Fruit fly (Drosophila melanogaster) whole organism, embryonic: ENCODE data around the gene Ir76b.

ENCODE experiments used
- Adf1 ChIP-seq: fragments of 200-800 bp; sonication (Bioruptor generic); IDR thresholded peaks from 2 replicates; pipeline ENCODE4 v1.3.6; 2022; ENCODE audit warnings: missing biosample characterization, missing genetic modification characterization
- BEAF-32 ChIP-seq: fragments of 200-800 bp; sonication (Bioruptor generic); optimal IDR thresholded peaks from 3 replicates; lab custom pipeline; 2017; ENCODE audit warnings: missing biosample characterization, missing genetic modification characterization, mild to moderate bottlenecking, moderate library complexity, missing genetic modification reagents
- CG13287 ChIP-seq: fragments of 200-800 bp; sonication (Bioruptor generic); IDR thresholded peaks from 2 replicates; pipeline ENCODE4 v1.3.6; 2022; ENCODE audit warnings: missing biosample characterization, missing genetic modification characterization; ENCODE audit not compliant: partially characterized antibody
- CG3995 ChIP-seq: fragments of 200-800 bp; sonication (Bioruptor generic); optimal IDR thresholded peaks from 3 replicates; lab custom pipeline; 2016; ENCODE audit warnings: missing biosample characterization, missing genetic modification characterization
- CG4282 ChIP-seq: fragments of 200-800 bp; sonication (Bioruptor generic); optimal IDR thresholded peaks from 2 replicates; lab custom pipeline; 2016; ENCODE audit warnings: missing biosample characterization, missing genetic modification characterization
- CG7556 ChIP-seq: fragments of 200-800 bp; sonication (Bioruptor generic); optimal IDR thresholded peaks from 2 replicates; lab custom pipeline; 2017; ENCODE audit warnings: missing biosample characterization, mild to moderate bottlenecking, missing genetic modification characterization
- CG9437 ChIP-seq: fragments of 200-800 bp; sonication (Bioruptor generic); optimal IDR thresholded peaks from 2 replicates; lab custom pipeline; 2018; ENCODE audit warnings: missing biosample characterization, mild to moderate bottlenecking, missing genetic modification characterization
- CTCF ChIP-seq: fragments of 200-800 bp; sonication (Bioruptor generic); optimal IDR thresholded peaks from 2 replicates; lab custom pipeline; 2017; ENCODE audit warnings: missing biosample characterization, mild to moderate bottlenecking, missing genetic modification characterization, moderate library complexity
- CoRest ChIP-seq: fragments of 200-800 bp; sonication (Bioruptor generic); optimal IDR thresholded peaks from 3 replicates; lab custom pipeline; 2018; ENCODE audit warnings: missing biosample characterization, mild to moderate bottlenecking, missing genetic modification characterization, moderate library complexity
- Dip2 ChIP-seq: fragments of 200-800 bp; sonication (Bioruptor generic); IDR thresholded peaks from 2 replicates; pipeline ENCODE4 v1.3.6; 2022; ENCODE audit warnings: missing biosample characterization, missing genetic modification characterization
- H2.0 ChIP-seq: fragments of 200-800 bp; sonication (Bioruptor generic); IDR thresholded peaks from 2 replicates; pipeline ENCODE4 v1.3.6; 2022; ENCODE audit warnings: missing biosample characterization, missing genetic modification characterization
- Lhr ChIP-seq: fragments of 200-800 bp; sonication (Bioruptor generic); optimal IDR thresholded peaks from 3 replicates; lab custom pipeline; 2017; ENCODE audit warnings: mild to moderate bottlenecking, missing biosample characterization, missing genetic modification reagents, missing genetic modification characterization
- Med ChIP-seq: fragments of 200-800 bp; sonication (Bioruptor generic); peaks from one replicate; lab custom pipeline; 2016; ENCODE audit warnings: missing biosample characterization, missing genetic modification characterization, mild to moderate bottlenecking, inconsistent platforms, moderate library complexity
- Optix ChIP-seq: fragments of 200-800 bp; sonication (Bioruptor generic); IDR thresholded peaks from 3 replicates; pipeline ENCODE4 v1.3.6; 2022; ENCODE audit warnings: missing biosample characterization, missing genetic modification characterization
- Trl ChIP-seq, 3 experiments: fragments of >200 bp in 2 of 3; fragments of 200-800 bp in 1 of 3; sonication (Bioruptor generic) in 1 of 3; optimal IDR thresholded peaks; 2 replicates in 1 of 3; 3 replicates in 2 of 3; lab custom pipeline; 2016 to 2017; ENCODE audit warnings: missing biosample characterization in 1 of 3, missing genetic modification characterization in 1 of 3
- abd-A ChIP-seq: fragments of 200-800 bp; sonication (Bioruptor generic); optimal IDR thresholded peaks from 3 replicates; lab custom pipeline; 2019; ENCODE audit warnings: missing biosample characterization, mild to moderate bottlenecking, missing genetic modification characterization, moderate library complexity
- amos ChIP-seq: fragments of 200-800 bp; sonication (Bioruptor generic); IDR thresholded peaks from 2 replicates; pipeline ENCODE4 v1.3.6; 2022; ENCODE audit warnings: missing biosample characterization, missing genetic modification characterization; ENCODE audit not compliant: partially characterized antibody
- ara ChIP-seq: fragments of 200-800 bp; sonication (Bioruptor generic); IDR thresholded peaks from 2 replicates; pipeline ENCODE4 v1.3.6; 2022; ENCODE audit warnings: missing biosample characterization, missing genetic modification characterization
- cg ChIP-seq: fragments of 200-800 bp; sonication (Bioruptor generic); optimal IDR thresholded peaks from 3 replicates; lab custom pipeline; 2019; ENCODE audit warnings: missing biosample characterization, mild to moderate bottlenecking, missing genetic modification characterization, moderate library complexity
- chinmo ChIP-seq: fragments of 200-800 bp; sonication (Bioruptor generic); IDR thresholded peaks from 4 replicates; pipeline ENCODE4 v1.3.6; 2022; ENCODE audit warnings: missing biosample characterization, missing genetic modification characterization; ENCODE audit not compliant: partially characterized antibody
- en ChIP-seq: fragments of 200-800 bp; sonication (Bioruptor generic); optimal IDR thresholded peaks from 2 replicates; lab custom pipeline; 2016; ENCODE audit warnings: missing biosample characterization, missing genetic modification characterization
- fd102C ChIP-seq: fragments of 200-800 bp; sonication (Bioruptor generic); optimal IDR thresholded peaks from 2 replicates; lab custom pipeline; 2018; ENCODE audit warnings: missing biosample characterization, mild to moderate bottlenecking, missing genetic modification characterization, moderate library complexity
- gcm2 ChIP-seq: fragments of 200-800 bp; sonication (Bioruptor generic); optimal IDR thresholded peaks from 2 replicates; lab custom pipeline; 2016; ENCODE audit warnings: missing biosample characterization, missing genetic modification characterization
- gfzf ChIP-seq: fragments of 200-800 bp; sonication (Bioruptor generic); optimal IDR thresholded peaks from 2 replicates; lab custom pipeline; 2016; ENCODE audit warnings: missing biosample characterization, mild to moderate bottlenecking, missing genetic modification characterization, moderate library complexity
- hkb ChIP-seq, 2 experiments: fragments of 200-800 bp in 1 of 2; fragments of >200 bp in 1 of 2; sonication (Bioruptor generic) in 1 of 2; IDR thresholded peaks in 1 of 2; optimal IDR thresholded peaks in 1 of 2; 2 replicates each; pipeline versions ENCODE4 v1.3.6 to Lab custom; 2017 to 2022; ENCODE audit warnings: missing biosample characterization in 1 of 2, missing genetic modification characterization in 1 of 2
- knrl ChIP-seq: fragments of 200-800 bp; sonication (Bioruptor generic); IDR thresholded peaks from 3 replicates; pipeline ENCODE4 v1.3.6; 2022; ENCODE audit warnings: missing biosample characterization, missing genetic modification characterization; ENCODE audit not compliant: partially characterized antibody
- nerfin-1 ChIP-seq: fragments of 200-800 bp; sonication (Bioruptor generic); optimal IDR thresholded peaks from 3 replicates; lab custom pipeline; 2019; ENCODE audit warnings: missing biosample characterization, mild to moderate bottlenecking, missing genetic modification characterization, moderate library complexity
- nmo ChIP-seq: fragments of 200-800 bp; sonication (Bioruptor generic); optimal IDR thresholded peaks from 2 replicates; lab custom pipeline; 2018; ENCODE audit warnings: missing biosample characterization, mild to moderate bottlenecking, missing genetic modification characterization, moderate library complexity
- pita ChIP-seq: fragments of 200-800 bp; sonication (Bioruptor generic); optimal IDR thresholded peaks from 2 replicates; lab custom pipeline; 2017; ENCODE audit warnings: missing biosample characterization, mild to moderate bottlenecking, missing genetic modification characterization
- prd ChIP-seq, 3 experiments: fragments of >200 bp in 2 of 3; fragments of 200-800 bp in 1 of 3; sonication (Bioruptor generic) in 1 of 3; optimal IDR thresholded peaks in 2 of 3; IDR thresholded peaks in 1 of 3; 2 replicates in 2 of 3; 3 replicates in 1 of 3; pipeline versions ENCODE4 v1.3.6 to Lab custom; 2017 to 2022; ENCODE audit warnings: missing biosample characterization in 1 of 3, missing genetic modification characterization in 1 of 3
- pzg ChIP-seq: fragments of 200-800 bp; sonication (Bioruptor generic); optimal IDR thresholded peaks from 3 replicates; lab custom pipeline; 2018; ENCODE audit warnings: missing biosample characterization, mild to moderate bottlenecking, missing genetic modification characterization, moderate library complexity
- row ChIP-seq: fragments of 200-800 bp; sonication (Bioruptor generic); IDR thresholded peaks from 3 replicates; pipeline ENCODE4 v1.3.6; 2022; ENCODE audit warnings: missing biosample characterization, missing genetic modification characterization
- sr ChIP-seq: fragments of 200-800 bp; sonication (Bioruptor generic); IDR thresholded peaks from 3 replicates; pipeline ENCODE4 v1.3.6; 2022; ENCODE audit warnings: missing biosample characterization, missing genetic modification characterization
- stwl ChIP-seq: fragments of 200-800 bp; sonication (Bioruptor generic); optimal IDR thresholded peaks from 3 replicates; lab custom pipeline; 2018; ENCODE audit warnings: missing biosample characterization, mild to moderate bottlenecking, missing genetic modification characterization, moderate library complexity
- tgo ChIP-seq: fragments of 200-800 bp; sonication (Bioruptor generic); IDR thresholded peaks from 3 replicates; pipeline ENCODE4 v1.3.6; 2022; ENCODE audit warnings: missing biosample characterization, missing genetic modification characterization

Ir76b gene

DNA sequence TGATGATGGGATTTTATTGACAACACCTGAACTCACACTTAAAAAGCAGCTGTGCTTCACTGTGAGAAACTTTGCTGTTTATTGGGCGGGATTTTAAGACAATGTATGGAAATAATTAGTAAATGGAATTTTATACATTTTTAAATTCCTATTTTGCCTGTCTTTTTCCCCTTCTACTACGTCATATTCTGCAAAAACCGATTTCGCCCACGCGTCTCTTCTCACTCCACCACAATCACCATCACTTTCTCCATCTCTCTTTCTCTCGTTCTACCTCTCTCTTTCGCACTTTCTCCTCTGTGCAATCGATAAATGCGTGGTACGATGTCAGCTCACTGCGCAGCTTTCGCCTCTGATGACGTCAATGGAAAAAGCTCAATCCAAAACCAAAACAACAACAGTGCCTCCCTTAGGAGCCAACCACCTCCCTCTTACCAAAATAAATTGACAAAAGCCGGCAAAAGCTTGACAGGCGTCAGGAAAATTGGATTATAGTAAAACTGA, 6.7 kb downstream of the Ir76b start (continued):
- TF ChIP-seq H2.0: no peak
- no peak for TF ChIP-seq fd102C (GFP tag; lab: Kevin White, UChicago)
- TF ChIP-seq row (GFP tag; lab: Robert Waterston, UW): peak; percentile 34; the same call in 1 of the 3 replicates
- TF ChIP-seq tgo (GFP tag; lab: Robert Waterston, UW): no peak
- peak; percentile 90 for TF ChIP-seq abd-A (tag; lab: Kevin White, UChicago)
- TF ChIP-seq ara (GFP tag; lab: Robert Waterston, UW): no peak
- no peak for TF ChIP-seq Optix (GFP tag; lab: Robert Waterston, UW)
- TF ChIP-seq CG4282 (GFP tag; lab: Kevin White, UChicago): no peak

DNA sequence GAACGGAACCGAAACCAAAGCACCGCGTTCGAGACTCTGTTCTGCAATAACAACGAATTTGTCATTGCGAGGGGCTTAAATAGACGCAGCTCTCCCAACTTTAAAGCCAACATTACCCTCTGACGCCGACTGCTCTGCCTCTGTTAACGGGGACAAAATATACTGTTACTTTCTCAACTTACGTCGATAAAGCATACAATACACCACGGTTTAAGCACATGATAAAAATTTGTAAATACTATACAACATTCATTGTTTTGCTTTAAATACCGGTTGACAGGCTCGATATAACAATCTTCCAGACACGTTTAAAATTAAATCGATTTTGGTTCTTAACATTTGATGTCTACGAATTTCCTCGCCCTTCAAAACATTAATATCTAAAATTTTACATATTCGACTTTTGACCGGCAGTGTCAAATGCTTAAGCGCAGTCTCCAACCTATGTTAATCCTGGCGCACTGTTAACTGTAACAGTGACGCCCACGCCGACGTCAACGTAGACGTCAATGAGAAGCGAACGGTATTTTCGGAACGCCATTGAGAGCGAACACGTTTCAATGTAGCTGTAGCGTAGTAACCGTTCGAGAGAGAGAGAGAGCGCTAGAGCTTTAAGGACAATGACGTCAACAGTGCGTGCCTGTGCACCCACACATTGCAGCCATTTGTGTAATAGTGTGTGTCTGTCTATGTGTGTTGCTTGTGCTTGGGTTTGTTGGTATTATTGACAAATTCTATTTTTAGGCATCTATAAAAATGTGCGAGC, 7.4 kb downstream of the Ir76b start, which contains the start of gene CG14186:
CG14186 (minus strand) TSS at position 51 of the 766 bp plus-strand sequence.
- no peak for TF ChIP-seq nmo (GFP tag; lab: Kevin White, UChicago)
- no peak for TF ChIP-seq en (GFP tag; lab: Kevin White, UChicago)
- TF ChIP-seq nerfin-1 (tag; lab: Kevin White, UChicago): peak; percentile 70
- peak; percentile 17 for TF ChIP-seq CoRest (tag; lab: Kevin White, UChicago)
- TF ChIP-seq pzg (GFP tag; lab: Kevin White, UChicago): peak; percentile 26
- TF ChIP-seq CG13287: no peak
- TF ChIP-seq CG7556 (GFP tag; lab: Kevin White, UChicago): no peak
- TF ChIP-seq CG9437: peak; percentile 24
- peak; percentile 21; the same call in 1 of the 2 replicates for TF ChIP-seq Dip2 (GFP tag; lab: Robert Waterston, UW)
- no peak for TF ChIP-seq gcm2 (GFP tag; lab: Kevin White, UChicago)
- TF ChIP-seq Adf1 (GFP tag; lab: Robert Waterston, UW): peak; percentile 89
- peak; percentile 14 for TF ChIP-seq stwl (tag; lab: Kevin White, UChicago)
- TF ChIP-seq BEAF-32: peak; percentile 3
- TF ChIP-seq pita: peak; percentile 64
- peak; percentile 62 for TF ChIP-seq Med (GFP tag; lab: Kevin White, UChicago)
- peak; percentile 26 to 48 for TF ChIP-seq Trl (optimal IDR thresholded peaks at IDR 0.05; lab: Kevin White, UChicago)
- TF ChIP-seq Trl (GFP tag; optimal IDR thresholded peaks at IDR 0.05; lab: Kevin White, UChicago): no peak
- peak; percentile 11 for TF ChIP-seq gfzf (GFP tag; lab: Kevin White, UChicago)
- peak; percentile 23 for TF ChIP-seq hkb (optimal IDR thresholded peaks at IDR 0.05; lab: Kevin White, UChicago)
- TF ChIP-seq hkb (GFP tag; IDR thresholded peaks at IDR 0.05; lab: Robert Waterston, UW): no peak
- no peak for TF ChIP-seq CG3995 (GFP tag; lab: Kevin White, UChicago)
- peak; percentile 78 for TF ChIP-seq cg (GFP tag; lab: Kevin White, UChicago)
- peak; percentile 85 for TF ChIP-seq CTCF (GFP tag; lab: Kevin White, UChicago)
- TF ChIP-seq knrl (GFP tag; lab: Robert Waterston, UW): peak; percentile 60
- TF ChIP-seq Lhr (GFP tag; lab: Kevin White, UChicago): peak; percentile 60
- TF ChIP-seq sr: peak; percentile 54; the same call in 2 of the 3 replicates
- peak in 1 of 2 experiments; percentile 61 for TF ChIP-seq prd (optimal IDR thresholded peaks at IDR 0.05; lab: Kevin White, UChicago)
- no peak for TF ChIP-seq prd (GFP tag; IDR thresholded peaks at IDR 0.05; lab: Robert Waterston, UW)
- TF ChIP-seq chinmo (GFP tag; lab: Robert Waterston, UW): 0 out of 4 replicates have a peak, but pooled peaks have one; percentile 69
- TF ChIP-seq amos (GFP tag; lab: Robert Waterston, UW): peak; percentile 44; the same call in 1 of the 2 replicates
- TF ChIP-seq, all 482 proteins: peak for 21
